Fruit fly (Drosophila melanogaster): ENCODE measurements around the gene Mtp.

The Mtp gene

DNA sequence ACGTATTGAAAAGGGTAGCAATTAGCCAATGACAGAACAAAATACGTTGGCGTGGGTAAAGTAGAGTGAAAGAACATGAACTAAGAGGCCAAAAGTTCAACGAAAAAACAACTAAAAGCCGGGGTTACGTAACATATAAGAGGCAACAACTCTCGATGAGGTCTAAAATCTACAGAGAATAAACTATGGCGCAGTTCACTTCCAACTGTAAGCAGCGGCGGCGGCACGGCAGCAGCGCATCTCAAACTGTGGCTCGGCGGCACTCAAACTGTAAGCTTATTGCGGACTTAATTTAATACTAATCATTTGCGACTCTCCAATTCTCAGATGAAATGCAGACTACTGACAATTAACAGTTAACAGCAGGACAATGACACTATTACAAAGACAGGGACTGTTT lies 48.2 kb downstream of the Mtp start:
- TF ChIP-seq Blimp-1 (GFP tag; optimal IDR thresholded peaks at IDR 0.05): no peak
- no peak for TF ChIP-seq Eip75B (GFP tag; optimal IDR thresholded peaks at IDR 0.05)
- no peak for TF ChIP-seq CG9139 (GFP tag; optimal IDR thresholded peaks at IDR 0.05)
- TF ChIP-seq fkh (GFP tag; optimal IDR thresholded peaks at IDR 0.05): no peak
- TF ChIP-seq acj6 (GFP tag; optimal IDR thresholded peaks at IDR 0.05): no peak
- no peak for TF ChIP-seq spab (GFP tag; optimal IDR thresholded peaks at IDR 0.05)
- TF ChIP-seq CG4318 (GFP tag; optimal IDR thresholded peaks at IDR 0.05): no peak
- no peak for TF ChIP-seq Ets96B (tag; optimal IDR thresholded peaks at IDR 0.05)
- no peak for TF ChIP-seq CG6808 (GFP tag; optimal IDR thresholded peaks at IDR 0.05)
- TF ChIP-seq ss (GFP tag; optimal IDR thresholded peaks at IDR 0.05): no peak
- no peak for TF ChIP-seq OdsH (GFP tag; optimal IDR thresholded peaks at IDR 0.05)
- no peak for TF ChIP-seq CG11762 (GFP tag; optimal IDR thresholded peaks at IDR 0.05; ENCODE audit: insufficient read depth)
- TF ChIP-seq CG31627 (GFP tag; optimal IDR thresholded peaks at IDR 0.05): no peak
- no peak for TF ChIP-seq Sox14 (GFP tag; optimal IDR thresholded peaks at IDR 0.05)
- TF ChIP-seq CG15336 (GFP tag; IDR thresholded peaks at IDR 0.05): no peak
- no peak for TF ChIP-seq CG32006 (GFP tag; optimal IDR thresholded peaks at IDR 0.05)
- TF ChIP-seq dac (GFP tag; optimal IDR thresholded peaks at IDR 0.05): no peak
- TF ChIP-seq CG1621 (tag; optimal IDR thresholded peaks at IDR 0.05): no peak
- no peak for TF ChIP-seq eg (GFP tag; IDR thresholded peaks at IDR 0.05)
- TF ChIP-seq CG34406 (GFP tag; optimal IDR thresholded peaks at IDR 0.05): no peak

DNA sequence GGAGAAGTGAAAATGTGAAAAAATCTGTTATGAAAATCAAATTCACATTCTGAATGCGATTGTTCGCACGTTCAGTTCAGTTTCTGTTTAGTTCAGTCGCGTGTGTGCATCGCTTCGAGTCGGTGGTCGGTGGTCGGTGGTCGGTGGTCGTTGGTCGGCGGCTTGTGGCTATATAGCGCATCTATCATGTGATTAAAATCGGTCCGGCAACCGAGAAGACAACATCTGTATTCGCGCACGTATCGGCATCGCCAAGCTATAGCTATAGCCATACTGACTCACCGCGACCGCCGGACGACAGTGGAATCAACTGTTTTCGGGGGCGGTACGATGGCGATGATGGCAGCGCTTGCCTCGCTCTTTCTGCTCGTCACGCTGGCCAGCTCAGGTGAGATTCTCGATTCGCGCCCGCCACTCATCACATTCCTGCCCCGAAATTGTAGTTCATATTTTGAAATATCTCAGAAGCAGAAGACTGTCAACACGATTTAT lies 52.8 kb downstream of the Mtp start, which contains the start of gene CG14401:
CG14401 (plus strand) TSS at position 51 of the 492 bp plus-strand sequence.
- TF ChIP-seq CG34406 (GFP tag; optimal IDR thresholded peaks at IDR 0.05) (no peak), ss (GFP tag; optimal IDR thresholded peaks at IDR 0.05) (no peak), vri (GFP tag; optimal IDR thresholded peaks at IDR 0.05) (no peak), Eip78C (GFP tag) (peak; percentile 27), svp (GFP tag) (peak; percentile 54), fd59A (GFP tag; optimal IDR thresholded peaks at IDR 0.05) (no peak)

Measured in whole organism, prepupa.